Fruit fly (Drosophila melanogaster): ENCODE data around the gene CG1636.
A peak's percentile ranks its signal among the peaks of the same experiment; 100 is the strongest.

Gene CG1636

dm6 chrX:8252284-8252886 is 20.8 kb upstream of the CG1636 start, which contains the start of gene CG1632:
Gene CG1632, plus strand, starts transcription at chrX:8252670.
- TF ChIP-seq cnc (optimal IDR thresholded peaks at IDR 0.05) (no peak), CG11617 (GFP tag; optimal IDR thresholded peaks at IDR 0.05) (no peak), bab1 (GFP tag; optimal IDR thresholded peaks at IDR 0.05) (no peak), pad (GFP tag; optimal IDR thresholded peaks at IDR 0.05) (no peak), Mnt (GFP tag; optimal IDR thresholded peaks at IDR 0.05) (no peak)

- TF ChIP-seq kay (GFP tag; ENCODE audit: borderline replicate concordance) (no peak), Crg-1 (GFP tag; optimal IDR thresholded peaks at IDR 0.05) (no peak), CG7101 (tag; optimal IDR thresholded peaks at IDR 0.05) (no peak), tj (GFP tag; optimal IDR thresholded peaks at IDR 0.05) (no peak), pad (GFP tag; optimal IDR thresholded peaks at IDR 0.05) (no peak), Mnt (GFP tag; optimal IDR thresholded peaks at IDR 0.05) (no peak), Clk (GFP tag; optimal IDR thresholded peaks at IDR 0.05) (no peak), CG11617 (GFP tag; optimal IDR thresholded peaks at IDR 0.05) (no peak), ovo (GFP tag; optimal IDR thresholded peaks at IDR 0.05) (no peak), CG14711 (tag; optimal IDR thresholded peaks at IDR 0.05) (no peak), cic (GFP tag; optimal IDR thresholded peaks at IDR 0.05) (no peak), CG12768 (GFP tag; optimal IDR thresholded peaks at IDR 0.05) (no peak), CG5204 (GFP tag; optimal IDR thresholded peaks at IDR 0.05) (no peak), CG33017 (tag; optimal IDR thresholded peaks at IDR 0.05) (no peak), bab1 (GFP tag; optimal IDR thresholded peaks at IDR 0.05) (no peak), CG1620 (GFP tag; optimal IDR thresholded peaks at IDR 0.05) (no peak), toe (GFP tag; optimal IDR thresholded peaks at IDR 0.05) (no peak)
Observed at dm6 chrX:8254739-8255326, 18.4 kb upstream of the CG1636 start.

DNA sequence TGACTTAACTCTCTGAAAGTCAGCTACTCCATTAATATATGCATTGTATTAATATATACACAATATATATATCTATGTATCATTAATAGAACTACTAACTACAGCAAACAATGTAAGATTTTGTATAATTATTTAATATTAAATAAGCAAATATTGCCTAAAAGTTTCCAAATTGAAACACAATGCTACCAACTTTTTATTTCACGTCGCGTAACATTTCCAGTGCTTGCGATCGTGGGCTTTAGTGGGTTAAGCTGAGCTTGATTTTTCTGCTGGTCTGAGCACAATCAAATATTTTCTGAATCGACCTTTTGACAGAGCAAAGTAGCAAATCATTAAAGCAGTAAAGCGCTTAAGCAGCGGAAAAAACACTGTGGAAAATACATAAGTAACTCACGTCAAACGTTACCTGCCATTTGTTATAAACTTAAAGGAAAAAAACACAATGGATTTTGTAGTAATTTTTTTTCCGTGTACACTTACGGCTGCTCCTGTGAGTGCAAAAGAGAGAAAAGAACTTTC is 14.9 kb upstream of the CG1636 start:
- no peak for TF ChIP-seq toe (GFP tag; optimal IDR thresholded peaks at IDR 0.05)
- TF ChIP-seq CG33017 (tag; optimal IDR thresholded peaks at IDR 0.05): no peak
- no peak for TF ChIP-seq Hr96 (GFP tag; optimal IDR thresholded peaks at IDR 0.05)
- TF ChIP-seq bab1 (GFP tag; optimal IDR thresholded peaks at IDR 0.05): peak; percentile 67
- peak; percentile 66 for TF ChIP-seq tj (GFP tag; optimal IDR thresholded peaks at IDR 0.05)
- TF ChIP-seq Crg-1 (GFP tag; optimal IDR thresholded peaks at IDR 0.05): no peak
- TF ChIP-seq Clk (GFP tag; optimal IDR thresholded peaks at IDR 0.05): no peak
- TF ChIP-seq CG1620 (GFP tag; optimal IDR thresholded peaks at IDR 0.05): no peak

DNA sequence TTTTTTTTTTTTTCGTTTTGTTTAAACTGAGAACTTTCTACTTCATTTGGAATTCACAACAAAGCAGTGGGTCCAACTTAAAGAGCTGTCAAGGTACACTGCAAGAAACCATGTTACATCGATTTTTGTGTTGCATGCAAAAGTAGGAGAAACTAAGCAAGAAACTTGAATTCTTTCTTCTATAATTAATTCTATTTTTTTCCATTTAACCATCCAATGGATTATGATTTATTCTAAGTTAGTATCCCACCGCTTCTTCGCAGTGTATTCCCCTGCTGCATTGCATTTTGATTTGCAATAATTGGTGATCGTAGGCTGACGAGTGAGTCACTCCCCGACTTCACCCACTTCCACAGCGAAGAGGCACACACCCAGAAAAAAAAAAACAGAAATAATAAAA is 13.3 kb upstream of the CG1636 start:
- TF ChIP-seq pad (GFP tag; optimal IDR thresholded peaks at IDR 0.05) (no peak), cic (GFP tag; optimal IDR thresholded peaks at IDR 0.05) (no peak), Clk (GFP tag; optimal IDR thresholded peaks at IDR 0.05) (no peak), CG5204 (GFP tag; optimal IDR thresholded peaks at IDR 0.05) (no peak), Mnt (GFP tag; optimal IDR thresholded peaks at IDR 0.05) (no peak), bab1 (GFP tag; optimal IDR thresholded peaks at IDR 0.05) (peak; percentile 70), CG12768 (GFP tag; optimal IDR thresholded peaks at IDR 0.05) (no peak), CG33017 (tag; optimal IDR thresholded peaks at IDR 0.05) (no peak), Hr96 (GFP tag; optimal IDR thresholded peaks at IDR 0.05) (no peak), CG1620 (GFP tag; optimal IDR thresholded peaks at IDR 0.05) (peak; percentile 27), CG7045 (GFP tag; optimal IDR thresholded peaks at IDR 0.05) (no peak), cnc (optimal IDR thresholded peaks at IDR 0.05) (no peak), kay (GFP tag; ENCODE audit: borderline replicate concordance) (no peak), Crg-1 (GFP tag; optimal IDR thresholded peaks at IDR 0.05) (no peak)

DNA sequence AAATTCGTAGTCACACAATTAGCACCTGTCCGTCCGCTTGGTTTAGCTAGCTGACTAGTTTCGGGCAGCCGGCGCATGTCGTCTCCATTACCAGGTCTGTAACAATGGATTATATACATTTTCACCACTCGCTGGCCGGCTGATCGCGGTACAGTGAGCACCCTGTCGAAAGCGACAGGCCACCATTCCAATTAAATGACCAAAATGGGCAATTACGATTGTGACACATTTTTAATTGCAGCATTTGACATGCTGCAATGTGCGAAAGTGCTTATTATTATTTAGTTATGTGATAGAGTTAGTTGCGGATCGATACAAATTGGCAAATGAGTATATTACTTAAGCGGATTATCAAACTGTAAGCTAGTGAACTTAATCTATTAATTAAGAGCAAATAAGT is 10.0 kb upstream of the CG1636 start:
- TF ChIP-seq CG1620 (GFP tag; optimal IDR thresholded peaks at IDR 0.05): no peak
- TF ChIP-seq bab1 (GFP tag; optimal IDR thresholded peaks at IDR 0.05): peak; percentile 46
- TF ChIP-seq Hr96 (GFP tag; optimal IDR thresholded peaks at IDR 0.05): no peak
- no peak for TF ChIP-seq CG12768 (GFP tag; optimal IDR thresholded peaks at IDR 0.05)
- TF ChIP-seq CG11617 (GFP tag; optimal IDR thresholded peaks at IDR 0.05): no peak
- TF ChIP-seq CG5204 (GFP tag; optimal IDR thresholded peaks at IDR 0.05): no peak

DNA sequence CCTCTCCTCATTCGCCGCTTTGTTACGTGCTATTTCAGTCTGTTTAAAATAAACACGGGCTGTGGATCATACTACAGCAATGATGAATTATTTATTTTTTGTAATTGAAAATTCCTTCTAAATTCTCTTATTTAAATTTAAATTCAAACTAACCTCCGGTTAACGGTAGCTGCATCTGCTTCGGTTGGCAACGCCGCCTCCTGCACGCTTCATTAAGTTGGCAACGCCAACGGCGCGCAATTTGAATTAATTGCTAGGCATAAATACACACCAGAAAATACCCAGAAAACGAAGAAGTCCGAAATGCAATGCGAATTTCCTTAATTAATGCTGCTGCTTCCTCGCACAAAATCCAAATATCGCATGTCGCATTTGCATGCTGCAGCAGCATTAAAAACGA is 8.0 kb upstream of the CG1636 start:
- TF ChIP-seq bab1 (GFP tag; optimal IDR thresholded peaks at IDR 0.05) (peak; percentile 28), Clk (GFP tag; optimal IDR thresholded peaks at IDR 0.05) (no peak)

- TF ChIP-seq Mnt (GFP tag; optimal IDR thresholded peaks at IDR 0.05): peak; percentile 36
- peak; percentile 87 for TF ChIP-seq CG7101 (tag; optimal IDR thresholded peaks at IDR 0.05)
- no peak for TF ChIP-seq CG12768 (GFP tag; optimal IDR thresholded peaks at IDR 0.05)
- peak; percentile 64 for TF ChIP-seq CG33017 (tag; optimal IDR thresholded peaks at IDR 0.05)
- TF ChIP-seq toe (GFP tag; optimal IDR thresholded peaks at IDR 0.05): no peak
- TF ChIP-seq bab1 (GFP tag; optimal IDR thresholded peaks at IDR 0.05): peak; percentile 95
- TF ChIP-seq CG14711 (tag; optimal IDR thresholded peaks at IDR 0.05): peak; percentile 75
- no peak for TF ChIP-seq Hr96 (GFP tag; optimal IDR thresholded peaks at IDR 0.05)
- TF ChIP-seq CG11617 (GFP tag; optimal IDR thresholded peaks at IDR 0.05): peak; percentile 82
- no peak for TF ChIP-seq Clk (GFP tag; optimal IDR thresholded peaks at IDR 0.05)
- peak; percentile 54 for TF ChIP-seq CG7045 (GFP tag; optimal IDR thresholded peaks at IDR 0.05)
- no peak for TF ChIP-seq CG5204 (GFP tag; optimal IDR thresholded peaks at IDR 0.05)
- TF ChIP-seq cic (GFP tag; optimal IDR thresholded peaks at IDR 0.05): peak; percentile 28
- TF ChIP-seq tj (GFP tag; optimal IDR thresholded peaks at IDR 0.05): peak; percentile 48
- peak; percentile 81 for TF ChIP-seq ovo (GFP tag; optimal IDR thresholded peaks at IDR 0.05)
- peak; percentile 41 for TF ChIP-seq pad (GFP tag; optimal IDR thresholded peaks at IDR 0.05)
Observed at dm6 chrX:8271363-8272061, 1.7 kb upstream of the CG1636 start, which contains the start of gene Corp. Gene Corp, minus strand, starts transcription at chrX:8271409.
